Worm (Caenorhabditis elegans) whole organism, L2 larva: ENCODE results near the gene frpr-6.

Experiments used
- C34F6.9 ChIP-seq: fragments of 150-350 bp; optimal IDR thresholded peaks from 2 replicates; lab custom pipeline; 2014; ENCODE audit warnings: missing biosample characterization, missing genetic modification characterization
- F13H6.1 ChIP-seq: sonication (generic microtip); optimal IDR thresholded peaks from 2 replicates; lab custom pipeline; 2016; ENCODE audit warnings: missing genetic modification characterization, missing compliant biosample characterization
- R02D3.7 ChIP-seq: fragments of 150-350 bp; optimal IDR thresholded peaks from 2 replicates; lab custom pipeline; 2014; ENCODE audit warnings: missing biosample characterization, missing genetic modification characterization
- Y55F3AM.14 ChIP-seq: fragments of 200-800 bp; sonication (Bioruptor generic); optimal IDR thresholded peaks from 2 replicates; lab custom pipeline; 2018; ENCODE audit warnings: mild to moderate bottlenecking, missing genetic modification characterization, missing compliant biosample characterization
- ZK546.5 ChIP-seq: sonication (generic microtip); optimal IDR thresholded peaks from 2 replicates; lab custom pipeline; 2017; ENCODE audit warnings: missing biosample characterization, missing genetic modification characterization
- alr-1 ChIP-seq: fragments of 150-350 bp; optimal IDR thresholded peaks from 2 replicates; lab custom pipeline; 2014; ENCODE audit warnings: missing biosample characterization, missing genetic modification characterization
- aly-2 ChIP-seq: fragments of 150-350 bp; optimal IDR thresholded peaks from 2 replicates; lab custom pipeline; 2014; ENCODE audit warnings: missing biosample characterization, missing genetic modification characterization
- ama-1 ChIP-seq: fragments of 150-350 bp; optimal IDR thresholded peaks from 2 replicates; lab custom pipeline; 2018; ENCODE audit warnings: inconsistent platforms
- blmp-1 ChIP-seq: sonication (generic microtip); optimal IDR thresholded peaks from 2 replicates; lab custom pipeline; 2017; ENCODE audit warnings: missing genetic modification characterization, mild to moderate bottlenecking, missing compliant biosample characterization, antibody characterized with exemption, moderate library complexity; ENCODE audit not compliant: insufficient read depth
- ceh-82 ChIP-seq: fragments of 150-350 bp; optimal IDR thresholded peaks from 2 replicates; lab custom pipeline; 2014; ENCODE audit warnings: missing biosample characterization, missing genetic modification characterization
- crh-2 ChIP-seq: sonication (generic microtip); optimal IDR thresholded peaks from 2 replicates; lab custom pipeline; 2017; ENCODE audit warnings: missing biosample characterization, missing genetic modification characterization
- dmd-4 ChIP-seq: sonication (generic microtip); optimal IDR thresholded peaks from 2 replicates; lab custom pipeline; 2017; ENCODE audit warnings: missing biosample characterization, missing genetic modification characterization
- egl-27 ChIP-seq: sonication (generic microtip); optimal IDR thresholded peaks from 3 replicates; lab custom pipeline; 2017; ENCODE audit warnings: missing biosample characterization, missing genetic modification reagents, missing genetic modification characterization
- elt-1 ChIP-seq: fragments of 150-350 bp; optimal IDR thresholded peaks from 2 replicates; lab custom pipeline; 2014; ENCODE audit warnings: missing biosample characterization, missing genetic modification characterization
- elt-3 ChIP-seq: sonication (generic microtip); optimal IDR thresholded peaks from 2 replicates; lab custom pipeline; 2017; ENCODE audit warnings: missing biosample characterization, missing genetic modification characterization
- fos-1 ChIP-seq: fragments of 150-350 bp; optimal IDR thresholded peaks from 2 replicates; lab custom pipeline; 2014; ENCODE audit warnings: missing biosample characterization, missing genetic modification characterization
- gmeb-1 ChIP-seq: fragments of 150-350 bp; optimal IDR thresholded peaks from 2 replicates; lab custom pipeline; 2014; ENCODE audit warnings: missing biosample characterization, missing genetic modification characterization
- lin-11 ChIP-seq: fragments of 150-350 bp; sonication (generic microtip); optimal IDR thresholded peaks from 2 replicates; lab custom pipeline; 2014; ENCODE audit warnings: missing biosample characterization, missing genetic modification characterization, inconsistent platforms, mixed read lengths
- lin-13 ChIP-seq: fragments of 150-350 bp; optimal IDR thresholded peaks from 2 replicates; lab custom pipeline; 2014; ENCODE audit warnings: missing biosample characterization, missing genetic modification reagents, missing genetic modification characterization
- lin-39 ChIP-seq: fragments of 150-350 bp; optimal IDR thresholded peaks from 2 replicates; lab custom pipeline; 2014; ENCODE audit warnings: missing biosample characterization, missing genetic modification reagents, missing genetic modification characterization
- lsy-2 ChIP-seq, 2 experiments: fragments of 150-350 bp in 1 of 2; sonication (generic microtip) in 1 of 2; optimal IDR thresholded peaks; 2 replicates each; lab custom pipeline; 2014 to 2017; ENCODE audit warnings: missing biosample characterization in 2 of 2, missing genetic modification characterization in 2 of 2
- mab-5 ChIP-seq: fragments of 150-350 bp; optimal IDR thresholded peaks from 2 replicates; lab custom pipeline; 2014; ENCODE audit warnings: missing biosample characterization, missing genetic modification characterization
- mbf-1 ChIP-seq: sonication (generic microtip); optimal IDR thresholded peaks from 2 replicates; lab custom pipeline; 2017; ENCODE audit warnings: missing biosample characterization, missing genetic modification characterization
- mdl-1 ChIP-seq, 2 experiments: fragments of 150-350 bp in 1 of 2; sonication (generic microtip) in 1 of 2; optimal IDR thresholded peaks; 2 replicates each; lab custom pipeline; 2017; ENCODE audit warnings: missing biosample characterization in 2 of 2, missing genetic modification characterization in 2 of 2
- nhr-12 ChIP-seq: fragments of 150-350 bp; optimal IDR thresholded peaks from 2 replicates; lab custom pipeline; 2014; ENCODE audit warnings: missing biosample characterization, missing genetic modification characterization
- nhr-129 ChIP-seq: fragments of 150-350 bp; optimal IDR thresholded peaks from 2 replicates; lab custom pipeline; 2014; ENCODE audit warnings: missing biosample characterization, missing genetic modification characterization
- nhr-21 ChIP-seq: fragments of 150-350 bp; optimal IDR thresholded peaks from 2 replicates; lab custom pipeline; 2014; ENCODE audit warnings: missing biosample characterization, missing genetic modification characterization
- nhr-237 ChIP-seq: fragments of 150-350 bp; optimal IDR thresholded peaks from 2 replicates; lab custom pipeline; 2014; ENCODE audit warnings: missing biosample characterization, missing genetic modification characterization
- nhr-25 ChIP-seq: fragments of 150-350 bp; sonication (generic microtip); optimal IDR thresholded peaks from 3 replicates; lab custom pipeline; 2014; ENCODE audit warnings: missing biosample characterization, missing genetic modification characterization
- nhr-6 ChIP-seq: fragments of 150-350 bp; optimal IDR thresholded peaks from 2 replicates; lab custom pipeline; 2014; ENCODE audit warnings: missing biosample characterization, missing genetic modification characterization
- peb-1 ChIP-seq: fragments of 150-350 bp; optimal IDR thresholded peaks from 2 replicates; lab custom pipeline; 2014; ENCODE audit warnings: missing biosample characterization, missing genetic modification characterization
- sem-4 ChIP-seq: fragments of 150-350 bp; optimal IDR thresholded peaks from 2 replicates; lab custom pipeline; 2014; ENCODE audit warnings: missing biosample characterization, missing genetic modification reagents, missing genetic modification characterization
- skn-1 ChIP-seq: sonication (generic microtip); optimal IDR thresholded peaks from 2 replicates; lab custom pipeline; 2017; ENCODE audit warnings: missing biosample characterization, missing genetic modification characterization
- sma-9 ChIP-seq, 2 experiments: fragments of 150-350 bp in 1 of 2; sonication (generic microtip) in 1 of 2; optimal IDR thresholded peaks; 2 replicates each; lab custom pipeline; 2014 to 2016; ENCODE audit warnings: missing genetic modification characterization in 2 of 2, mild to moderate bottlenecking in 1 of 2, missing biosample characterization in 1 of 2, missing compliant biosample characterization in 1 of 2, missing genetic modification reagents in 1 of 2, moderate library complexity in 1 of 2
- snpc-4 ChIP-seq: fragments of 150-350 bp; optimal IDR thresholded peaks from 2 replicates; lab custom pipeline; 2014; ENCODE audit warnings: missing biosample characterization, missing genetic modification characterization
- unc-39 ChIP-seq: fragments of 150-350 bp; optimal IDR thresholded peaks from 2 replicates; lab custom pipeline; 2014; ENCODE audit warnings: missing biosample characterization, missing genetic modification characterization
- unc-55 ChIP-seq: fragments of 150-350 bp; sonication (generic microtip); optimal IDR thresholded peaks from 3 replicates; lab custom pipeline; 2014; ENCODE audit warnings: missing biosample characterization, missing genetic modification reagents, missing genetic modification characterization
- zag-1 ChIP-seq: fragments of 150-350 bp; optimal IDR thresholded peaks from 2 replicates; lab custom pipeline; 2014; ENCODE audit warnings: missing biosample characterization, missing genetic modification characterization
- ztf-1 ChIP-seq: fragments of 200-800 bp; sonication (Bioruptor generic); conservative IDR thresholded peaks from 2 replicates; pipeline ENCODE4 v1.3.6; 2022; ENCODE audit warnings: missing genetic modification characterization, missing compliant biosample characterization
- ztf-11 ChIP-seq: sonication (generic microtip); optimal IDR thresholded peaks from 2 replicates; lab custom pipeline; 2017; ENCODE audit warnings: missing biosample characterization, missing genetic modification characterization

frpr-6 gene

DNA sequence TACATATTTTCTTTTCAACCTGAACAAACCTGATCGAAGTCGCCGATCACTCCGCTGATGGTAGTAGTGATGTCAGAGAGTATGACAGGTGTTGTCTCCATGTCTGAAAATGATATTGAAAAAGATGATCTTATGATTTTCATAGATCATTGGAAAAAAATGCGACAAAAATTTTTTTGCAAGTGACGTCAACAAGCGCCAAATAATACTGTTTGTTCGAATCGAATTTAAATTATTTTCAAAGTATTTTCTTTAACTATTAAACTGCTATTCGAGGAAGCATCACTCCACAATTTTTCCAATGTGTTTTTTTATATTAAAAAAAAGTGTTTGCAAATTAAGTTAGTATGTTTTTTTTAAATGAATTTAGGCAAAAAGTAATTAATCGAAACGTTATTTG is 36.7 kb upstream of the frpr-6 start, which contains the start of gene pitr-2:
TSS of gene pitr-2 (minus strand) at position 101 of the 400 bp plus-strand sequence.
- TF ChIP-seq ama-1, result no peak
- no peak for TF ChIP-seq blmp-1 (tag; lab: Kevin White, UChicago)
- TF ChIP-seq elt-1, result no peak
- no peak for TF ChIP-seq ztf-1
- no peak for TF ChIP-seq nhr-12 (tag; lab: Kevin White, UChicago)
- no peak for TF ChIP-seq ztf-11 (tag; lab: Kevin White, UChicago)
- TF ChIP-seq crh-2, result no peak
- no peak for TF ChIP-seq R02D3.7 (tag; lab: Kevin White, UChicago)
- TF ChIP-seq peb-1, result no peak
- no peak for TF ChIP-seq ZK546.5 (tag; lab: Kevin White, UChicago)
- TF ChIP-seq zag-1 (tag; lab: Kevin White, UChicago), result no peak
- TF ChIP-seq nhr-25, result no peak
- no peak for TF ChIP-seq C34F6.9 (tag; lab: Kevin White, UChicago)
- TF ChIP-seq sem-4 (tag; lab: Kevin White, UChicago), result no peak
- TF ChIP-seq F13H6.1, result no peak

DNA sequence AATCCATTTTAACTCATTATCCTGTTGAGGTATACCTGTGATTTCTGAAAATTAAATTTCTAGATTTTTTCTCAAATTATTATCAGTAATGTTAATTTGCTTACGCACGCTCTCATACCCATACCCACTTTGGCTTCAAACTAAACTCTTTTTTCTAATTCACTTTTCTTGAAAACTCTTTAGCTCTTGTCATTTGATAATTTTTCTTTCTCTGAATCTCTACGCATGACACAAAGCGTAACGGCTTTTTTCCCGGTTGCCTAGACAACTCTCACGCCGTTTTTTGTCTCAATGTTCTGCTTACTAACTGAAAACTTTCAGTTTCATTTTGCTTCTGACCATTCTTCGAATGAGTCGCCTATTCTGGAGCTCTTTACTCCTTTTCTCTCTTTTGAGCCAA is 33.0 kb upstream of the frpr-6 start, which contains the start of gene B0222.1:
TSS of gene B0222.1 (plus strand) at position 306 of the 400 bp plus-strand sequence.
- no peak for TF ChIP-seq unc-39
- peak; percentile 21 for TF ChIP-seq lin-11 (tag; lab: Kevin White, UChicago)
- peak; percentile 19 for TF ChIP-seq C34F6.9 (tag; lab: Kevin White, UChicago)

DNA sequence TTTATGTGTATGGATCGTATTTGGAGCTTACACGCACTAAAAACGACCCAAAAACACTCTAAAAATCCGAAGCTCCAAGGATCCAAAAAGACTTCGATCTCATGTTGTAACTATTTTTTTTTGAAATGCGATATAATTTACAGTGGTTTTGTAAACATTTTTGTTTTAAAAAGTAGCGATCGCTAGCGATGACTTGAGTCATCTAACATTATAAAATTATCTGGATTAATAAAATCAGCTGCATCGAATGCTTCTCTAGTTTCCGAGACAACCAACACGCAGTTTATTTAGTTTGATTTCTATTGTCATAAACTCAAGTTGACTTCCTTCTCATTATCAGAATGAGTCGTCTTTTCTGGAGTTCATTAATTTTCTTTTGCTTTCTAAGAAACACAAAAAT is 31.1 kb upstream of the frpr-6 start, which contains the start of gene F21C10.1:
TSS of gene F21C10.1 (plus strand) at position 301 of the 400 bp plus-strand sequence.
- no peak for TF ChIP-seq alr-1 (tag; lab: Kevin White, UChicago)
- no peak for TF ChIP-seq fos-1
- no peak for TF ChIP-seq mab-5
- no peak for TF ChIP-seq Y55F3AM.14 (GFP tag; lab: Kevin White, UChicago)
- TF ChIP-seq egl-27 (tag; lab: Kevin White, UChicago), result no peak
- no peak for TF ChIP-seq lin-39 (tag; lab: Kevin White, UChicago)
- no peak for TF ChIP-seq gmeb-1 (tag; lab: Kevin White, UChicago)
- TF ChIP-seq nhr-6 (tag; lab: Kevin White, UChicago), result no peak
- no peak for TF ChIP-seq dmd-4 (tag; lab: Kevin White, UChicago)
- no peak for TF ChIP-seq elt-3 (tag; lab: Kevin White, UChicago)
- no peak for TF ChIP-seq snpc-4 (tag; lab: Kevin White, UChicago)

DNA sequence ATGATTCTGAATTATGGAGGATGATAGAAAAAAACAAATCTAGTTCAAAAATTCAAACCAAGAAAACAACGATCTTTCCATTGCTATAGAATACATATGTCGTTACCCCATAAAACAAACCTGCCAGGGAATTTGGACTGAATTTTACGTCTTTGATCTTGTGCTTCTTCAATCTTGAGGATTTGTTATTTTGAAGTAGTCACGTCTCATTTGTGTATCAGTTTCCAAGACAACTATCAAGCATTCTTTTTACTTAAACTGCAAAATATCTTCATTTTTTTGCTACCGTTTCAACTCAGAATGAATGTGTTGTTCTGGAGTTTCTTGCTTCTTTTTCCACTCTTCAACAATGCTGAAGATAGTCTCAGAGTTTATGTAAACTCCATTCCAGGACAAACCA is 29.8 kb upstream of the frpr-6 start, which contains the start of gene F21C10.19:
TSS of gene F21C10.19 (plus strand) at position 301 of the 400 bp plus-strand sequence.
- TF ChIP-seq lin-39 (tag; lab: Kevin White, UChicago) (no peak), ama-1 (no peak), ceh-82 (tag; lab: Kevin White, UChicago) (no peak), sem-4 (tag; lab: Kevin White, UChicago) (no peak), alr-1 (tag; lab: Kevin White, UChicago) (no peak), mbf-1 (tag; lab: Kevin White, UChicago) (no peak), Y55F3AM.14 (GFP tag; lab: Kevin White, UChicago) (no peak), skn-1 (tag; lab: Kevin White, UChicago) (no peak), gmeb-1 (tag; lab: Kevin White, UChicago) (no peak), nhr-237 (tag; lab: Kevin White, UChicago) (no peak), zag-1 (tag; lab: Kevin White, UChicago) (no peak)

DNA sequence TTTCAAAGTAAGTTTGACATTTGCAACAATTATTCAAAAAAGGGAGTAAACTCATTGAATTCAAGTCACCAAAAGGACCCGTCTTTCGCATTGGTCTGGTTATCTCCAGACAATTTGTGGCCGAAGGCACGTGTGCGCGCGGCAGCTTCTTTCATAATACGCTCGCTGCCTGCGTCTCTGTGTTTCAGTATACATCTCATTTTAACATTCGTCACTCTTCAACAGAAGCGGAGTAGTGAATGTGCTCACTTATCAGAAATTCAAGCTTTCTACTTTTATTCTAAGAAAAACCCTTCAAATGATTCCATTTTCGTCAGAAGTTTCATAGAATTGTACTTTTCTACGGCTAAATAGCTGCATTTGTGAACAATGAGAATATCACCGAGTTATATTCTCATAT is 27.6 kb upstream of the frpr-6 start:
- TF ChIP-seq nhr-129 (tag; lab: Kevin White, UChicago) (peak; percentile 62), sma-9 (GFP tag; optimal IDR thresholded peaks at IDR 0.05; lab: Kevin White, UChicago) (peak; percentile 73), sma-9 (tag; optimal IDR thresholded peaks at IDR 0.05; lab: Kevin White, UChicago) (no peak), lin-11 (tag; lab: Kevin White, UChicago) (peak; percentile 40), C34F6.9 (tag; lab: Kevin White, UChicago) (peak; percentile 87), gmeb-1 (tag; lab: Kevin White, UChicago) (no peak), nhr-21 (tag; lab: Kevin White, UChicago) (peak; percentile 75), ztf-1 (no peak), skn-1 (tag; lab: Kevin White, UChicago) (no peak), crh-2 (peak; percentile 66), unc-55 (GFP tag; lab: Kevin White, UChicago) (peak; percentile 75), lin-13 (peak; percentile 45), ama-1 (no peak), R02D3.7 (tag; lab: Kevin White, UChicago) (no peak), aly-2 (tag; lab: Kevin White, UChicago) (no peak), blmp-1 (tag; lab: Kevin White, UChicago) (no peak), peb-1 (no peak), mdl-1 (tag; optimal IDR thresholded peaks at IDR 0.05; lab: Kevin White, UChicago) (peak; percentile 88 to 89), lsy-2 (tag; optimal IDR thresholded peaks at IDR 0.05; lab: Kevin White, UChicago) (peak in 1 of 2 experiments; percentile 76), ZK546.5 (tag; lab: Kevin White, UChicago) (no peak), nhr-237 (tag; lab: Kevin White, UChicago) (no peak), zag-1 (tag; lab: Kevin White, UChicago) (peak; percentile 56), nhr-6 (tag; lab: Kevin White, UChicago) (peak; percentile 34)
